Worm (Caenorhabditis elegans) whole organism, L4 larva: ENCODE measurements around the gene F44G4.7.

Experiments used
- F10B5.3 ChIP-seq: sonication (generic microtip); optimal IDR thresholded peaks from 2 replicates; lab custom pipeline; 2016; ENCODE audit warnings: mild to moderate bottlenecking, missing genetic modification characterization, missing compliant biosample characterization
- F37D6.2 ChIP-seq: sonication (generic microtip); optimal IDR thresholded peaks from 2 replicates; lab custom pipeline; 2016; ENCODE audit warnings: mild to moderate bottlenecking, missing genetic modification characterization, missing compliant biosample characterization
- T26A8.4 ChIP-seq: fragments of 200-800 bp; sonication (Bioruptor generic); IDR thresholded peaks from 2 replicates; pipeline ENCODE4 v1.3.6; 2022; ENCODE audit warnings: missing genetic modification characterization, missing compliant biosample characterization
- Y5F2A.4 ChIP-seq: fragments of 200-800 bp; sonication (Bioruptor generic); optimal IDR thresholded peaks from 2 replicates; lab custom pipeline; 2018; ENCODE audit warnings: mild to moderate bottlenecking, missing genetic modification characterization, missing compliant biosample characterization
- aha-1 ChIP-seq: fragments of 150-350 bp; peaks from one replicate; lab custom pipeline; 2014; ENCODE audit warnings: missing biosample characterization, missing genetic modification characterization
- ceh-44 ChIP-seq: fragments of 200-800 bp; sonication (Bioruptor generic); IDR thresholded peaks from 2 replicates; pipeline ENCODE4 v1.3.6; 2022; ENCODE audit warnings: missing genetic modification reagents, missing genetic modification characterization, missing compliant biosample characterization
- cey-2 ChIP-seq: sonication (generic microtip); optimal IDR thresholded peaks from 3 replicates; lab custom pipeline; 2017; ENCODE audit warnings: missing genetic modification characterization, mild to moderate bottlenecking, missing compliant biosample characterization, antibody characterized with exemption, borderline replicate concordance; ENCODE audit not compliant: insufficient read depth
- ctbp-1 ChIP-seq: fragments of 200-800 bp; sonication (Bioruptor generic); IDR thresholded peaks from 2 replicates; pipeline ENCODE4 v1.3.6; 2022; ENCODE audit warnings: missing genetic modification reagents, missing genetic modification characterization, missing compliant biosample characterization
- daf-12 ChIP-seq: fragments of 150-350 bp; optimal IDR thresholded peaks from 2 replicates; lab custom pipeline; 2014; ENCODE audit warnings: missing biosample characterization, missing genetic modification reagents, missing genetic modification characterization
- daf-8 ChIP-seq: fragments of 200-800 bp; sonication (Bioruptor generic); IDR thresholded peaks from 2 replicates; pipeline ENCODE4 v1.3.6; 2022; ENCODE audit warnings: missing genetic modification characterization, missing compliant biosample characterization
- dmd-6 ChIP-seq: fragments of 200-800 bp; sonication (Bioruptor generic); IDR thresholded peaks from 2 replicates; pipeline ENCODE4 v1.3.6; 2022; ENCODE audit warnings: missing genetic modification reagents, missing genetic modification characterization, missing compliant biosample characterization
- dmd-8 ChIP-seq: fragments of 200-800 bp; sonication (Bioruptor generic); IDR thresholded peaks from 2 replicates; pipeline ENCODE4 v1.3.6; 2022; ENCODE audit warnings: missing genetic modification characterization, missing compliant biosample characterization
- egl-27 ChIP-seq: sonication (generic microtip); optimal IDR thresholded peaks from 3 replicates; lab custom pipeline; 2017; ENCODE audit warnings: missing biosample characterization, missing genetic modification reagents, missing genetic modification characterization
- egl-43 ChIP-seq: fragments of 200-800 bp; sonication (Bioruptor generic); IDR thresholded peaks from 2 replicates; pipeline ENCODE4 v1.3.6; 2022; ENCODE audit warnings: missing genetic modification reagents, missing genetic modification characterization, missing compliant biosample characterization
- fkh-10 ChIP-seq: fragments of 150-350 bp; optimal IDR thresholded peaks from 2 replicates; lab custom pipeline; 2014; ENCODE audit warnings: missing biosample characterization, missing genetic modification reagents, missing genetic modification characterization
- fos-1 ChIP-seq: fragments of 150-350 bp; optimal IDR thresholded peaks from 2 replicates; lab custom pipeline; 2014; ENCODE audit warnings: missing biosample characterization, missing genetic modification characterization
- gei-8 ChIP-seq: fragments of 200-800 bp; sonication (Bioruptor generic); optimal IDR thresholded peaks from 2 replicates; lab custom pipeline; 2018; ENCODE audit warnings: mild to moderate bottlenecking, missing genetic modification characterization, missing compliant biosample characterization
- hlh-11 ChIP-seq: fragments of 200-800 bp; sonication (Bioruptor generic); optimal IDR thresholded peaks from 2 replicates; lab custom pipeline; 2018; ENCODE audit warnings: mild to moderate bottlenecking, missing genetic modification characterization, missing compliant biosample characterization
- hlh-30 ChIP-seq: sonication (generic microtip); optimal IDR thresholded peaks from 2 replicates; lab custom pipeline; 2017; ENCODE audit warnings: antibody characterized with exemption, mild to moderate bottlenecking, missing genetic modification characterization, missing compliant biosample characterization; ENCODE audit not compliant: insufficient read depth
- lin-1 ChIP-seq: fragments of 200-800 bp; sonication (Bioruptor generic); IDR thresholded peaks from 2 replicates; pipeline ENCODE4 v1.3.6; 2022; ENCODE audit warnings: missing genetic modification reagents, missing genetic modification characterization, missing compliant biosample characterization
- lin-15B ChIP-seq: fragments of 150-350 bp; sonication (generic microtip); optimal IDR thresholded peaks from 3 replicates; lab custom pipeline; 2014; ENCODE audit warnings: missing biosample characterization, missing genetic modification characterization
- lin-39 ChIP-seq: fragments of 150-350 bp; optimal IDR thresholded peaks from 2 replicates; lab custom pipeline; 2014; ENCODE audit warnings: missing biosample characterization, missing genetic modification reagents, missing genetic modification characterization
- lir-3 ChIP-seq: sonication (generic microtip); optimal IDR thresholded peaks from 2 replicates; lab custom pipeline; 2016; ENCODE audit warnings: mild to moderate bottlenecking, missing genetic modification characterization, missing compliant biosample characterization
- lsy-2 ChIP-seq, 2 experiments: fragments of 150-350 bp in 1 of 2; sonication (generic microtip) in 1 of 2; optimal IDR thresholded peaks; 2 replicates each; lab custom pipeline; 2014 to 2017; ENCODE audit warnings: missing biosample characterization in 2 of 2, missing genetic modification characterization in 2 of 2
- madf-5 ChIP-seq, 2 experiments: fragments of 200-800 bp; sonication (Bioruptor generic); IDR thresholded peaks; 2 replicates each; pipeline ENCODE4 v1.3.6; 2022; ENCODE audit warnings: missing compliant biosample characterization in 2 of 2, missing genetic modification characterization in 2 of 2
- mdt-29 ChIP-seq: fragments of 200-800 bp; sonication (Bioruptor generic); IDR thresholded peaks from 2 replicates; pipeline ENCODE4 v1.3.6; 2022; ENCODE audit warnings: missing genetic modification reagents, missing genetic modification characterization, missing compliant biosample characterization
- mes-2 ChIP-seq: sonication (generic microtip); optimal IDR thresholded peaks from 2 replicates; lab custom pipeline; 2016; ENCODE audit warnings: missing genotype, mild to moderate bottlenecking, missing genetic modification characterization, missing compliant biosample characterization; ENCODE audit not compliant: poor library complexity, severe bottlenecking
- nhr-10 ChIP-seq: fragments of 150-350 bp; optimal IDR thresholded peaks from 2 replicates; lab custom pipeline; 2014; ENCODE audit warnings: missing biosample characterization, missing genetic modification characterization
- nhr-11 ChIP-seq: fragments of 150-350 bp; optimal IDR thresholded peaks from 2 replicates; lab custom pipeline; 2014; ENCODE audit warnings: missing biosample characterization, missing genetic modification characterization
- nhr-237 ChIP-seq: sonication (generic microtip); optimal IDR thresholded peaks from 2 replicates; lab custom pipeline; 2017; ENCODE audit warnings: missing biosample characterization, missing genetic modification characterization
- nhr-28 ChIP-seq: fragments of 150-350 bp; optimal IDR thresholded peaks from 2 replicates; lab custom pipeline; 2014; ENCODE audit warnings: missing biosample characterization, missing genetic modification characterization
- nhr-77 ChIP-seq: fragments of 150-350 bp; optimal IDR thresholded peaks from 2 replicates; lab custom pipeline; 2014; ENCODE audit warnings: missing biosample characterization, missing genetic modification characterization
- pha-4 ChIP-seq, 2 experiments: fragments of 150-350 bp in 1 of 2; fragments of 200-800 bp in 1 of 2; sonication (Bioruptor generic) in 1 of 2; IDR thresholded peaks in 1 of 2; optimal IDR thresholded peaks in 1 of 2; 2 replicates each; pipeline versions ENCODE4 v1.3.6 to Lab custom; 2014 to 2022; ENCODE audit warnings: missing genetic modification characterization in 2 of 2, missing genetic modification reagents in 2 of 2, missing biosample characterization in 1 of 2, missing compliant biosample characterization in 1 of 2
- php-3 ChIP-seq: fragments of 200-800 bp; sonication (Bioruptor generic); IDR thresholded peaks from 2 replicates; pipeline ENCODE4 v1.3.6; 2022; ENCODE audit warnings: missing genetic modification reagents, missing genetic modification characterization, missing compliant biosample characterization
- pqm-1 ChIP-seq: sonication (generic microtip); optimal IDR thresholded peaks from 2 replicates; lab custom pipeline; 2017; ENCODE audit warnings: missing biosample characterization, missing genetic modification characterization
- rbr-2 ChIP-seq: sonication (generic microtip); optimal IDR thresholded peaks from 2 replicates; lab custom pipeline; 2016; ENCODE audit warnings: missing genotype, missing genetic modification characterization, missing compliant biosample characterization
- unc-62 ChIP-seq, 3 experiments: fragments of 150-350 bp in 1 of 3; sonication (generic microtip); optimal IDR thresholded peaks in 2 of 3; peaks in 1 of 3; 1 replicate in 1 of 3; 2 replicates in 2 of 3; lab custom pipeline; 2014 to 2017; ENCODE audit warnings: missing biosample characterization in 3 of 3, missing genetic modification characterization in 3 of 3, missing genetic modification reagents in 3 of 3, missing genotype in 1 of 3
- ztf-7 ChIP-seq: fragments of 150-350 bp; optimal IDR thresholded peaks from 2 replicates; lab custom pipeline; 2014; ENCODE audit warnings: missing biosample characterization, missing genetic modification characterization

F44G4.7 gene

ce11 chrII:9010708-9011107, 5.7 kb upstream of the F44G4.7 start:
- TF ChIP-seq F10B5.3 (tag; lab: Kevin White, UChicago) (no peak), egl-27 (no peak), F37D6.2 (tag; lab: Kevin White, UChicago) (no peak), egl-43 (GFP tag; lab: Robert Waterston, UW) (no peak), ztf-7 (tag; lab: Kevin White, UChicago) (no peak), aha-1 (tag; lab: Kevin White, UChicago) (peak; percentile 65), pha-4 (GFP tag; IDR thresholded peaks at IDR 0.05; lab: Robert Waterston, UW) (no peak; the same call in 1 of the 2 replicates), pha-4 (tag; optimal IDR thresholded peaks at IDR 0.05; lab: Kevin White, UChicago) (no peak), unc-62 (GFP tag; optimal IDR thresholded peaks at IDR 0.05 in 1 of 2; lab: Kevin White, UChicago) (peak in 1 of 2 experiments; percentile 55), unc-62 (tag; optimal IDR thresholded peaks at IDR 0.05; lab: Kevin White, UChicago) (no peak), daf-12 (no peak), hlh-11 (no peak), nhr-237 (tag; lab: Kevin White, UChicago) (no peak), lsy-2 (tag; optimal IDR thresholded peaks at IDR 0.05; lab: Kevin White, UChicago) (peak in 1 of 2 experiments; percentile 2), ceh-44 (GFP tag; lab: Robert Waterston, UW) (no peak), fos-1 (tag; lab: Kevin White, UChicago) (no peak), mes-2 (tag; lab: Kevin White, UChicago) (no peak), dmd-8 (GFP tag; lab: Robert Waterston, UW) (no peak), nhr-10 (tag; lab: Kevin White, UChicago) (no peak), lin-1 (GFP tag; lab: Robert Waterston, UW) (no peak), fkh-10 (peak; percentile 9), daf-8 (no peak), lin-15B (tag; lab: Kevin White, UChicago) (no peak), lin-39 (tag; lab: Kevin White, UChicago) (no peak), gei-8 (GFP tag; lab: Kevin White, UChicago) (no peak), dmd-6 (no peak), ctbp-1 (peak; percentile 57; the same call in 1 of the 2 replicates), T26A8.4 (GFP tag; lab: Robert Waterston, UW) (no peak), nhr-28 (tag; lab: Kevin White, UChicago) (no peak), hlh-30 (no peak)

DNA sequence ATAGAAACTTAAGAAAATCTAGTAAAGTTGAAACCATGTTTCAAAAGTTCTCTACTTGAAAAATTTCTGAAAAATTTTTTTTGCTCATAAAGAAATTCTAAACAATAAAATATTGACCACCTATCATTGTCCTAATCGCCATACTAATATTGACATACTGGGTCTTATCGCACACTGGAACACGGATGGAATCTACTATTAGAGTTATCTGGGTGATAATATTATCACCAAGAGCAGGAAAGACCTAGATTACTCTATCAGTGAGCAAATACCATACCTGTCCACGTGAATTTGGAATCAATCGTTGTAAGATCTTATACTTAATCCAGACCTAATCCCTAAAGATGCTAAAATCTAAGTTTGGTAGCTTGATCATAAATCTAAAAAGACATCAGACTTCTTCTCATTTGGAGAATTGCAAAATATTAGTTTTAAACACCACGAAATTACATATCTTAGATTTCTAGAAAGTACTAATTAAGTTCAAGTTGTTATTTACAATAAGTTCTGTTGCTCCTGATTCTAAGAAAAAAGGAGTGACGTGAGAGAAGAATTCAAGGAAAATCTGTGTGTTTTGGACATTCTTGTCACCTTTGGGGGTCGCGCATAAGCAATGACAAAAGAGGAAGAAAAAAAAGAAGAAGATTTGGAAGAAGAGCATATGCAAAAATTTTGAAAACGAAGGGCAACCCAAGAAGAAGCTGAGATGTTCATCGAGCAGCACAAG, 5.2 kb upstream of the F44G4.7 start:
- TF ChIP-seq rbr-2 (tag; lab: Kevin White, UChicago) (peak; percentile 10), madf-5 (GFP tag; IDR thresholded peaks at IDR 0.05; lab: Robert Waterston, UW) (no peak), unc-62 (GFP tag; optimal IDR thresholded peaks at IDR 0.05 in 1 of 2; lab: Kevin White, UChicago) (peak in 1 of 2 experiments; percentile 27), unc-62 (tag; optimal IDR thresholded peaks at IDR 0.05; lab: Kevin White, UChicago) (no peak), nhr-11 (tag; lab: Kevin White, UChicago) (peak; percentile 39), Y5F2A.4 (GFP tag; lab: Kevin White, UChicago) (no peak), php-3 (no peak), pqm-1 (no peak), mdt-29 (GFP tag; lab: Robert Waterston, UW) (no peak), cey-2 (tag; lab: Kevin White, UChicago) (no peak), nhr-77 (tag; lab: Kevin White, UChicago) (no peak), lir-3 (tag; lab: Kevin White, UChicago) (no peak)
